Fruit fly (Drosophila melanogaster) Kc167 (cell line): ENCODE measurements around the gene CG11162.

Source experiments
- Myc ChIP-seq: fragments of >200 bp; optimal IDR thresholded peaks from 2 replicates; lab custom pipeline; 2017; ENCODE audit warnings: missing external identifiers
- Sin3A ChIP-seq: fragments of >200 bp; optimal IDR thresholded peaks from 2 replicates; lab custom pipeline; 2018; ENCODE audit warnings: missing external identifiers

dm6 chrX:13640692-13641011 is 36.0 kb upstream of the CG11162 start:
- TF ChIP-seq Myc (no peak), Sin3A (no peak)
